Worm (Caenorhabditis elegans) whole organism, late embryonic: ENCODE measurements around the gene folt-1.

Source experiments
- ceh-19 ChIP-seq: fragments of 200-800 bp; sonication (Bioruptor generic); optimal IDR thresholded peaks from 2 replicates; lab custom pipeline; 2018; ENCODE audit warnings: mild to moderate bottlenecking, missing genetic modification characterization, missing compliant biosample characterization
- ceh-34 ChIP-seq: sonication (generic microtip); optimal IDR thresholded peaks from 2 replicates; lab custom pipeline; 2016; ENCODE audit warnings: mild to moderate bottlenecking, missing genetic modification characterization, missing compliant biosample characterization
- ceh-48 ChIP-seq: sonication (generic microtip); optimal IDR thresholded peaks from 2 replicates; lab custom pipeline; 2016; ENCODE audit warnings: missing genetic modification characterization, inconsistent platforms, missing compliant biosample characterization
- fkh-10 ChIP-seq: fragments of 150-350 bp; optimal IDR thresholded peaks from 2 replicates; lab custom pipeline; 2014; ENCODE audit warnings: missing biosample characterization, missing genetic modification reagents, missing genetic modification characterization
- hlh-13 ChIP-seq: fragments of 200-800 bp; sonication (Bioruptor generic); optimal IDR thresholded peaks from 2 replicates; lab custom pipeline; 2018; ENCODE audit warnings: mild to moderate bottlenecking, missing genetic modification characterization, missing compliant biosample characterization
- nhr-11 ChIP-seq: fragments of 150-350 bp; optimal IDR thresholded peaks from 2 replicates; lab custom pipeline; 2014; ENCODE audit warnings: missing biosample characterization, missing genetic modification characterization
- npax-4 ChIP-seq: sonication (generic microtip); optimal IDR thresholded peaks from 2 replicates; lab custom pipeline; 2016; ENCODE audit warnings: missing genetic modification characterization, missing compliant biosample characterization
- pha-4 ChIP-seq: fragments of 150-350 bp; optimal IDR thresholded peaks from 2 replicates; lab custom pipeline; 2018; ENCODE audit warnings: missing biosample characterization, missing genetic modification reagents, missing genetic modification characterization
- rnt-1 ChIP-seq: sonication (generic microtip); optimal IDR thresholded peaks from 2 replicates; lab custom pipeline; 2016; ENCODE audit warnings: missing genetic modification characterization, missing compliant biosample characterization
- ttx-3 ChIP-seq: sonication (generic microtip); optimal IDR thresholded peaks from 2 replicates; lab custom pipeline; 2016; ENCODE audit warnings: missing genetic modification reagents, missing genetic modification characterization, missing compliant biosample characterization
- zip-5 ChIP-seq: sonication (generic microtip); optimal IDR thresholded peaks from 2 replicates; lab custom pipeline; 2016; ENCODE audit warnings: missing genetic modification characterization, missing compliant biosample characterization

DNA sequence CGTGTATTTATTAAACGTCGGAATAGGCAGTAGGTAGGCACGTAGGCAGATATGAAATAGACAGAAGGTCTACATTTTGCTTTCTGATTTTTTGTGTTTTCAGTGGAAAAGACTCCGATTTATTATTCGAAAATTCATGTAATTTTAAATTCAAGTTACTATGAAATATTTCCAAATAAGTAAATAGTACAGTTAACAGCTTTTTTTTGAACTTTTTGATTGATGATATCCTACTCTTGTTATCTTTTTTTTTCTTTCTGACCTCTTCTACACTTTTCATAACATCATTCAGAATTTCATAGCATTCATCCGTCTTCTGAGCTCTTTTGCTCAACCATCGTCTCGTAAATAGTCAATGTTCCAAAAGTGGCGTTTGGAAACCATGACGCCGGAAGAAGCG is 42.7 kb upstream of the folt-1 start, which contains the start of gene cdkl-1:
- TF ChIP-seq ceh-48 (tag; lab: Kevin White, UChicago): no peak
- TF ChIP-seq fkh-10 (GFP tag; lab: Kevin White, UChicago): no peak
- TF ChIP-seq zip-5: no peak
- no peak for TF ChIP-seq npax-4 (tag; lab: Kevin White, UChicago)
- TF ChIP-seq ttx-3: no peak
- TF ChIP-seq ceh-34 (tag; lab: Kevin White, UChicago): no peak
- no peak for TF ChIP-seq rnt-1
- no peak for TF ChIP-seq ceh-19
- no peak for TF ChIP-seq nhr-11
- TF ChIP-seq hlh-13 (GFP tag; lab: Kevin White, UChicago): no peak
- TF ChIP-seq pha-4 (tag; lab: Kevin White, UChicago): no peak
